Worm (Caenorhabditis elegans) whole organism, midembryonic: ENCODE results near the gene H39E23.3.

Experiments used
- T22C8.4 ChIP-seq: fragments of 200-800 bp; sonication (Bioruptor generic); IDR thresholded peaks from 2 replicates; pipeline ENCODE4 v1.3.6; 2022; ENCODE audit warnings: missing genetic modification characterization, missing compliant biosample characterization
- cog-1 ChIP-seq: sonication (generic microtip); optimal IDR thresholded peaks from 2 replicates; lab custom pipeline; 2016; ENCODE audit warnings: missing genetic modification characterization, missing compliant biosample characterization
- flt-1 ChIP-seq: fragments of 200-800 bp; sonication (Bioruptor generic); IDR thresholded peaks from 2 replicates; pipeline ENCODE4 v1.3.6; 2022; ENCODE audit warnings: missing genetic modification characterization, missing compliant biosample characterization
- klf-2 ChIP-seq: fragments of 200-800 bp; sonication (Bioruptor generic); conservative IDR thresholded peaks from 2 replicates; pipeline ENCODE4 v1.3.6; 2022; ENCODE audit warnings: missing genetic modification reagents, missing genetic modification characterization, missing compliant biosample characterization
- med-1 ChIP-seq: sonication (generic microtip); optimal IDR thresholded peaks from 2 replicates; lab custom pipeline; 2017; ENCODE audit warnings: missing genetic modification characterization, mild to moderate bottlenecking, missing compliant biosample characterization, antibody characterized with exemption, missing genetic modification reagents; ENCODE audit not compliant: insufficient read depth
- ref-1 ChIP-seq: fragments of 200-800 bp; sonication (Bioruptor generic); conservative IDR thresholded peaks from 2 replicates; pipeline ENCODE4 v1.3.6; 2022; ENCODE audit warnings: missing genetic modification reagents, missing genetic modification characterization, missing compliant biosample characterization
- tab-1 ChIP-seq: fragments of 200-800 bp; sonication (Bioruptor generic); IDR thresholded peaks from 2 replicates; pipeline ENCODE4 v1.3.6; 2022; ENCODE audit warnings: missing genetic modification characterization, missing compliant biosample characterization
- ztf-23 ChIP-seq: fragments of 200-800 bp; sonication (Bioruptor generic); IDR thresholded peaks from 2 replicates; pipeline ENCODE4 v1.3.6; 2022; ENCODE audit warnings: missing genetic modification reagents, missing genetic modification characterization, missing compliant biosample characterization
- ztf-29 ChIP-seq: fragments of 200-800 bp; sonication (Bioruptor generic); IDR thresholded peaks from 2 replicates; pipeline ENCODE4 v1.3.6; 2022; ENCODE audit warnings: missing genetic modification reagents, missing genetic modification characterization, missing compliant biosample characterization

Gene H39E23.3

ce11 chrV:14107511-14107910 lies at the start of gene H39E23.3:
TSS of gene H39E23.3 (plus strand) at chrV:14107811.
- TF ChIP-seq med-1: no peak
- no peak for TF ChIP-seq ztf-23
- no peak for TF ChIP-seq flt-1 (GFP tag; lab: Robert Waterston, UW)
- TF ChIP-seq cog-1 (tag; lab: Kevin White, UChicago): no peak
- no peak for TF ChIP-seq ztf-29 (GFP tag; lab: Robert Waterston, UW)
- no peak for TF ChIP-seq klf-2 (GFP tag; lab: Robert Waterston, UW)
- TF ChIP-seq tab-1: no peak
- TF ChIP-seq T22C8.4 (GFP tag; lab: Robert Waterston, UW): no peak
- no peak for TF ChIP-seq ref-1 (GFP tag; lab: Robert Waterston, UW)

DNA sequence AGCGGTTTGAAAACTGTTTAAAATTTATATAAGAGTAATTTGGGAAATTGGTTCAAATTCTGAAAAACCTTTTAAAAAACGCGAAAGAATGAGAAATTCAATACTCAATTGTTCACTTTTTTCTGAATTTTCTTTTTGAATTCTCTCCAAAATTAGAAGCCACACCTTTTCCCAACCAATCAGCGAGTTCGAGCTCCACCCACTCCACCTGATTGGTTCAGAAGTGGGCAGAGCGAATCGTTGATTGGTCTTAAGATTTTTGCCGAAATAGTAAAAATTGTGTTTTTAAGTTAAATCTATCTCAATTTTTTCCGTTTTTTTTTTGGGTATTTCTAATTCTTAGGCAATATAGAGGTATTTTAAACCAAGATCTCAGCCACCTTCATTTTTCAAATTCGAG lies 43.6 kb upstream of the H39E23.3 start:
- TF ChIP-seq tab-1 (no peak), ztf-29 (GFP tag; lab: Robert Waterston, UW) (no peak), med-1 (no peak), klf-2 (GFP tag; lab: Robert Waterston, UW) (no peak), ref-1 (GFP tag; lab: Robert Waterston, UW) (no peak), T22C8.4 (GFP tag; lab: Robert Waterston, UW) (no peak), ztf-23 (no peak), flt-1 (GFP tag; lab: Robert Waterston, UW) (no peak), cog-1 (tag; lab: Kevin White, UChicago) (no peak)

ce11 chrV:14064422-14064821 lies 43.2 kb upstream of the H39E23.3 start, which contains the start of gene D1086.21:
TSS of gene D1086.21 (plus strand) at chrV:14064722.
- TF ChIP-seq cog-1 (tag; lab: Kevin White, UChicago) (no peak), ztf-23 (no peak), med-1 (no peak), ref-1 (GFP tag; lab: Robert Waterston, UW) (no peak), klf-2 (GFP tag; lab: Robert Waterston, UW) (no peak), tab-1 (no peak), flt-1 (GFP tag; lab: Robert Waterston, UW) (no peak), ztf-29 (GFP tag; lab: Robert Waterston, UW) (no peak), T22C8.4 (GFP tag; lab: Robert Waterston, UW) (no peak)

ce11 chrV:14067816-14068296 lies 39.8 kb upstream of the H39E23.3 start, which contains the start of gene D1086.17:
TSS of gene D1086.17 (plus strand) at chrV:14067866.
- TF ChIP-seq ztf-29 (GFP tag; lab: Robert Waterston, UW) (no peak), flt-1 (GFP tag; lab: Robert Waterston, UW) (no peak), T22C8.4 (GFP tag; lab: Robert Waterston, UW) (no peak), klf-2 (GFP tag; lab: Robert Waterston, UW) (no peak), med-1 (no peak), tab-1 (no peak), ref-1 (GFP tag; lab: Robert Waterston, UW) (no peak), ztf-23 (no peak), cog-1 (tag; lab: Kevin White, UChicago) (no peak)

DNA sequence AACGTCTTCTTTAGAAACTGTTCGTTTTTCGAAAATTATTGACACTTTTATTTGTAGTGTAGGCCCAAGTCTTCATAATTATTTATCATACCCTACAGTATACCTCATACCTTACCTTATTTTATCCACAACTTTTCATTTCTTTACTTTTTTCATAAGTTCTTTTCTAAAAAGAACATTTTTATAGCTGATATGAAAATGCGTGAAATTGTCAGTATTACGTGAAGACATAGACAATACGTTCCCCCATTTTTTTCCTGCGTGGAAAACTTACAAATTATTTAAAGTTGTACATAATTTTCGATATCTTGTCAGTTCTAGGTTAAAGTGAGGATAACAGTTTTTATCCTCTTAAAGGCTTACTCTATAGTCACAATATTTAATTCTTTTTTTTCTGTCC lies 37.7 kb upstream of the H39E23.3 start:
- TF ChIP-seq flt-1 (GFP tag; lab: Robert Waterston, UW) (no peak), tab-1 (no peak), ztf-23 (no peak), klf-2 (GFP tag; lab: Robert Waterston, UW) (no peak), ztf-29 (GFP tag; lab: Robert Waterston, UW) (no peak), T22C8.4 (GFP tag; lab: Robert Waterston, UW) (no peak), med-1 (no peak)

ce11 chrV:14074160-14074559 lies 33.5 kb upstream of the H39E23.3 start, which contains the start of gene D1086.11:
TSS of gene D1086.11 (plus strand) at chrV:14074460.
- TF ChIP-seq ref-1 (GFP tag; lab: Robert Waterston, UW) (no peak), T22C8.4 (GFP tag; lab: Robert Waterston, UW) (no peak), cog-1 (tag; lab: Kevin White, UChicago) (no peak), flt-1 (GFP tag; lab: Robert Waterston, UW) (no peak), tab-1 (no peak), klf-2 (GFP tag; lab: Robert Waterston, UW) (no peak), ztf-29 (GFP tag; lab: Robert Waterston, UW) (no peak), med-1 (no peak), ztf-23 (no peak)

DNA sequence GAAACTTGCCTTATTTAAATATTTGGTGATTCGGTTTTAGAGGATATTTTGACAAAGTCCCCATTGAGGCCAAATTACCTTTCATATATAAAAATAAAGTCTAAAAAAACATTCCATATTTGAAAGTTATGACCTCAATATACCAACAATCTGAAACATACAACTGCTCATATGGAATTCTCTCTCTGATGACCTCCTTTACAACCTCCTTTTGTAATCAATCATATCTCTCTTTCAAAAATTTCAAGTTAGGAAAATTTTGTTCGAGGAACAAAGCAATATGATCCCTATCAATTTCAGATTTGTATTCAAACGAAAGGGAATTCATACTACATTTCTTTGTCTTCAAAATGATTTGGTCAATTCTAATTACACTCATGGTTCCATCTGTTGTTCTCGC lies 28.1 kb upstream of the H39E23.3 start, which contains the start of gene D1086.6:
Gene D1086.6 (plus strand): TSS at position 301 of the 400 bp plus-strand sequence.
- TF ChIP-seq ztf-23 (no peak), cog-1 (tag; lab: Kevin White, UChicago) (no peak), flt-1 (GFP tag; lab: Robert Waterston, UW) (no peak), tab-1 (no peak), ref-1 (GFP tag; lab: Robert Waterston, UW) (no peak), med-1 (no peak), ztf-29 (GFP tag; lab: Robert Waterston, UW) (no peak), T22C8.4 (GFP tag; lab: Robert Waterston, UW) (no peak), klf-2 (GFP tag; lab: Robert Waterston, UW) (no peak)

DNA sequence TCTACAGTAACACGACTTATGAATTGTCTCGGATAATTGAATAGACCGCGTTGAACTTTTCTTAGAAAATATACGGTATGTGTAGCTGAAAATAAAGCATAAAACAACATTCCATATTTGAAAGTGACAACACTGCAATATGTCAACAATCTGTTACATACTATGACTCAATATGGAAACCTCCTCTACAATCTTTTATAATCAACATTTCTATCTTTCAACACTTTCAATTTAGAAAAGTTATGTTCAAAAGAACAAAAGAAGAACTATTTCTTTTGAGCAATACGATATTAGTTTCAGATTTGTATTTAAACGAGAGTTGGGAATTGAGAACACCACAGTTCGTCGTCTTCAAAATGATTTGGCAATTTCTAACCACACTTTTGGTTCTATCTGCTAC lies 25.2 kb upstream of the H39E23.3 start, which contains the start of gene D1086.10:
Gene D1086.10 (plus strand): TSS at position 301 of the 400 bp plus-strand sequence.
- TF ChIP-seq ref-1 (GFP tag; lab: Robert Waterston, UW): no peak
- TF ChIP-seq T22C8.4 (GFP tag; lab: Robert Waterston, UW): no peak
- TF ChIP-seq klf-2 (GFP tag; lab: Robert Waterston, UW): no peak
- TF ChIP-seq ztf-23: no peak
- no peak for TF ChIP-seq cog-1 (tag; lab: Kevin White, UChicago)
- TF ChIP-seq med-1: no peak
- no peak for TF ChIP-seq flt-1 (GFP tag; lab: Robert Waterston, UW)
- no peak for TF ChIP-seq tab-1
- no peak for TF ChIP-seq ztf-29 (GFP tag; lab: Robert Waterston, UW)

- TF ChIP-seq cog-1 (tag; lab: Kevin White, UChicago) (no peak), klf-2 (GFP tag; lab: Robert Waterston, UW) (no peak), ztf-23 (no peak), ref-1 (GFP tag; lab: Robert Waterston, UW) (no peak), T22C8.4 (GFP tag; lab: Robert Waterston, UW) (no peak), tab-1 (no peak), med-1 (no peak), ztf-29 (GFP tag; lab: Robert Waterston, UW) (no peak), flt-1 (GFP tag; lab: Robert Waterston, UW) (no peak)
These were observed 23.6 kb upstream of the H39E23.3 start, which contains the start of gene D1086.7 for ce11 chrV:14083970-14084369. TSS of gene D1086.7 (plus strand) at chrV:14084270.
